Fruit fly (Drosophila melanogaster): ENCODE measurements around the gene CG1537.

Gene CG1537

DNA sequence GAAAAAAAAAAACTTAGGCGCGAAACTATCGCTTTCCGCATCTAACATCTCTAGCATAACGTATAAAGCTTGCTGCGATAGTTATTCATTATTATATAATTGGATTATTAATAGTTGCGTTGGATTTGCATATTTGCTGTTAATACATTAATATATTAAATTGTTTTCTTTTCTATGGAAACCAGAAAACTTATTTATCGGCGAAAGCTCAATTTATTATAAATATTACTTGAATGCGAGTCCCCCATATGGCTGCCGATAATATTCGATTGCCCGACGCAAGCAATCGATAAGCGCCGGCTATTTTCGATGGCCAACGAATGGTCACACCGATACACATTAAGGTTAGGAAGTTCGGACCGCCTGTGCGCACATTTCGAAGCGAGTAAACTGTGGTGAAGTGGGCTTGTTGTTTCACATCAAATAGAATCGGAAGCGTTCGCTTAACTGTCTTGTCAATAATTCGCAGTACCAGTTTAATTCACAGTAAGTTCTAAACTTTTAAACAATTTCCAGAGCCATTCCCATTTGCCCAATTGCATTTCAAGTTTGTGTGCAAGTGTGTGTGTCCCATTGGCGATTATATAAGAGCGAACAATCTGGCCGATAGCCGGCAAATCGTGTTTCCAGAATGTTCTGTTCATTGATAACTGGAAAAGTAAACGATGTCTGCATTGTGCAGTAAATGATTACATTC is 45.3 kb upstream of the CG1537 start, which contains the start of gene Hsp60A (continued):
- TF ChIP-seq CG15696 (tag; optimal IDR thresholded peaks at IDR 0.05), result peak; percentile 31
- TF ChIP-seq abd-A (tag; optimal IDR thresholded peaks at IDR 0.05), result no peak
- TF ChIP-seq Sry-δ (GFP tag; optimal IDR thresholded peaks at IDR 0.05), result peak; percentile 73
- peak; percentile 16 for TF ChIP-seq Dip3 (GFP tag; optimal IDR thresholded peaks at IDR 0.05)
- peak; percentile 40 for TF ChIP-seq zen (tag; optimal IDR thresholded peaks at IDR 0.05)
- TF ChIP-seq Dad (GFP tag; optimal IDR thresholded peaks at IDR 0.05), result peak; percentile 16
- no peak for TF ChIP-seq sens-2 (GFP tag; IDR thresholded peaks at IDR 0.05)
- TF ChIP-seq Scr (GFP tag; IDR thresholded peaks at IDR 0.05; ENCODE audit: partially characterized antibody), result peak; percentile 87
- peak; percentile 69; the same call in 2 of the 3 replicates for TF ChIP-seq Opbp (GFP tag; IDR thresholded peaks at IDR 0.05; ENCODE audit: partially characterized antibody)
- no peak for TF ChIP-seq emc (GFP tag; optimal IDR thresholded peaks at IDR 0.05)
- peak; percentile 8 for TF ChIP-seq CG31388 (GFP tag; optimal IDR thresholded peaks at IDR 0.05)
- TF ChIP-seq CrebB (tag; optimal IDR thresholded peaks at IDR 0.05), result no peak
- TF ChIP-seq CG18619 (GFP tag; optimal IDR thresholded peaks at IDR 0.05), result peak; percentile 17
- peak; percentile 85 for TF ChIP-seq Dp (GFP tag; optimal IDR thresholded peaks at IDR 0.05)
- no peak for TF ChIP-seq pita (GFP tag; optimal IDR thresholded peaks at IDR 0.05)
- peak; percentile 46 for TF ChIP-seq CG12299 (tag; optimal IDR thresholded peaks at IDR 0.05)
- TF ChIP-seq CG16779 (GFP tag; IDR thresholded peaks at IDR 0.05), result no peak
- TF ChIP-seq CG11247 (GFP tag; IDR thresholded peaks at IDR 0.05), result 0 out of 2 replicates have a peak, but pooled peaks have one; percentile 14
- peak; percentile 38; the same call in 1 of the 2 replicates for TF ChIP-seq lmd (GFP tag; IDR thresholded peaks at IDR 0.05)
- TF ChIP-seq CG17359 (tag; optimal IDR thresholded peaks at IDR 0.05), result peak; percentile 56
- 0 out of 2 replicates have a peak, but pooled peaks have one; percentile 20 for TF ChIP-seq E2f1 (GFP tag; IDR thresholded peaks at IDR 0.05)
- TF ChIP-seq ftz-f1 (GFP tag; optimal IDR thresholded peaks at IDR 0.05), result no peak
- peak; percentile 58; the same call in 1 of the 2 replicates for TF ChIP-seq slbo (GFP tag; IDR thresholded peaks at IDR 0.05)
- peak; percentile 69 for TF ChIP-seq lab (GFP tag; optimal IDR thresholded peaks at IDR 0.05)
- TF ChIP-seq nerfin-1 (tag; optimal IDR thresholded peaks at IDR 0.05), result peak; percentile 26
- peak; percentile 38 for TF ChIP-seq tup (GFP tag; optimal IDR thresholded peaks at IDR 0.05)
- TF ChIP-seq org-1 (GFP tag; optimal IDR thresholded peaks at IDR 0.05), result no peak
- TF ChIP-seq mam (GFP tag; optimal IDR thresholded peaks at IDR 0.05), result peak; percentile 34
- TF ChIP-seq esg (GFP tag; conservative IDR thresholded peaks at IDR 0.05), result peak; percentile 24; the same call in 1 of the 2 replicates
- TF ChIP-seq Dek (tag; optimal IDR thresholded peaks at IDR 0.05), result peak; percentile 35
- peak; percentile 76 for TF ChIP-seq CG15514 (GFP tag; optimal IDR thresholded peaks at IDR 0.05)
- TF ChIP-seq Xbp1 (GFP tag; optimal IDR thresholded peaks at IDR 0.05), result peak; percentile 59
- no peak for TF ChIP-seq CG1647 (GFP tag; optimal IDR thresholded peaks at IDR 0.05)
- no peak for TF ChIP-seq CG1603 (tag; optimal IDR thresholded peaks at IDR 0.05)
- TF ChIP-seq fd96Cb (tag; optimal IDR thresholded peaks at IDR 0.05), result peak; percentile 39
- TF ChIP-seq Hr51 (GFP tag; optimal IDR thresholded peaks at IDR 0.05), result peak in 1 of 2 experiments; percentile 56
- no peak for TF ChIP-seq Sry-β (GFP tag; optimal IDR thresholded peaks at IDR 0.05)
- TF ChIP-seq CG4328 (GFP tag; optimal IDR thresholded peaks at IDR 0.05), result no peak
- no peak for TF ChIP-seq CG8290 (GFP tag; optimal IDR thresholded peaks at IDR 0.05)
- TF ChIP-seq CG8290 (tag; optimal IDR thresholded peaks at IDR 0.05), result no peak
- TF ChIP-seq chm (GFP tag; IDR thresholded peaks at IDR 0.05), result no peak; the same call in 1 of the 2 replicates
- TF ChIP-seq Usf (GFP tag; optimal IDR thresholded peaks at IDR 0.05), result no peak
- no peak for TF ChIP-seq Gsc (GFP tag; IDR thresholded peaks at IDR 0.05)
- no peak for TF ChIP-seq z (GFP tag; IDR thresholded peaks at IDR 0.05)
- TF ChIP-seq Oli (tag; optimal IDR thresholded peaks at IDR 0.05), result peak; percentile 2
- no peak for TF ChIP-seq Bdp1 (GFP tag; optimal IDR thresholded peaks at IDR 0.05)
- TF ChIP-seq sd (tag; optimal IDR thresholded peaks at IDR 0.05), result no peak
- no peak for TF ChIP-seq Neu2 (GFP tag; optimal IDR thresholded peaks at IDR 0.05; ENCODE audit: borderline replicate concordance)
- 0 out of 2 replicates have a peak, but pooled peaks have one; percentile 27 for TF ChIP-seq CG14014 (GFP tag; IDR thresholded peaks at IDR 0.05)
